Fruit fly (Drosophila melanogaster) whole organism, adult: ENCODE results near the gene CG4045.
A peak's percentile ranks its signal among the peaks of the same experiment; 100 is the strongest.

ENCODE experiments used
- CG11617 ChIP-seq: fragments of 200-800 bp; sonication (Bioruptor generic); optimal IDR thresholded peaks from 2 replicates; lab custom pipeline; 2017; ENCODE audit warnings: mild to moderate bottlenecking, missing biosample characterization, missing genetic modification reagents, missing genetic modification characterization
- CG12768 ChIP-seq: fragments of 200-800 bp; sonication (Bioruptor generic); optimal IDR thresholded peaks from 2 replicates; lab custom pipeline; 2017; ENCODE audit warnings: missing biosample characterization, missing genetic modification characterization, mild to moderate bottlenecking, moderate library complexity, missing genetic modification reagents
- CG14711 ChIP-seq: fragments of 200-800 bp; sonication (Bioruptor generic); optimal IDR thresholded peaks from 2 replicates; lab custom pipeline; 2018; ENCODE audit warnings: missing biosample characterization, mild to moderate bottlenecking, missing genetic modification characterization, moderate library complexity
- CG1620 ChIP-seq: fragments of 200-800 bp; sonication (Bioruptor generic); optimal IDR thresholded peaks from 2 replicates; lab custom pipeline; 2016; ENCODE audit warnings: missing biosample characterization, missing genetic modification characterization
- CG33017 ChIP-seq: fragments of 200-800 bp; sonication (Bioruptor generic); optimal IDR thresholded peaks from 2 replicates; lab custom pipeline; 2018; ENCODE audit warnings: missing biosample characterization, mild to moderate bottlenecking, missing genetic modification characterization, moderate library complexity
- CG5204 ChIP-seq: fragments of 200-800 bp; sonication (Bioruptor generic); optimal IDR thresholded peaks from 2 replicates; lab custom pipeline; 2016; ENCODE audit warnings: missing biosample characterization, missing genetic modification characterization
- CG7045 ChIP-seq: fragments of 200-800 bp; sonication (Bioruptor generic); optimal IDR thresholded peaks from 2 replicates; lab custom pipeline; 2017; ENCODE audit warnings: missing biosample characterization, mild to moderate bottlenecking, missing genetic modification characterization
- CG7101 ChIP-seq: fragments of 200-800 bp; sonication (Bioruptor generic); optimal IDR thresholded peaks from 2 replicates; lab custom pipeline; 2018; ENCODE audit warnings: missing biosample characterization, mild to moderate bottlenecking, missing genetic modification characterization, moderate library complexity
- Clk ChIP-seq: fragments of 200-800 bp; sonication (Bioruptor generic); optimal IDR thresholded peaks from 2 replicates; lab custom pipeline; 2017; ENCODE audit warnings: missing biosample characterization, missing genetic modification characterization
- Crg-1 ChIP-seq: fragments of 200-800 bp; sonication (Bioruptor generic); optimal IDR thresholded peaks from 2 replicates; lab custom pipeline; 2016; ENCODE audit warnings: missing biosample characterization, missing genetic modification characterization
- Hr96 ChIP-seq: fragments of 200-800 bp; sonication (Bioruptor generic); optimal IDR thresholded peaks from 2 replicates; lab custom pipeline; 2016; ENCODE audit warnings: missing biosample characterization, missing genetic modification characterization
- Mnt ChIP-seq: fragments of 200-800 bp; sonication (Bioruptor generic); optimal IDR thresholded peaks from 2 replicates; lab custom pipeline; 2016; ENCODE audit warnings: missing biosample characterization, mild to moderate bottlenecking, missing genetic modification characterization
- bab1 ChIP-seq: fragments of 200-800 bp; sonication (Bioruptor generic); optimal IDR thresholded peaks from 3 replicates; lab custom pipeline; 2019; ENCODE audit warnings: missing biosample characterization, mild to moderate bottlenecking, missing genetic modification characterization, moderate library complexity
- cic ChIP-seq: fragments of 200-800 bp; sonication (Bioruptor generic); optimal IDR thresholded peaks from 2 replicates; lab custom pipeline; 2017; ENCODE audit warnings: missing biosample characterization, mild to moderate bottlenecking, missing genetic modification characterization, moderate library complexity
- cnc ChIP-seq, 2 experiments: fragments of >200 bp; optimal IDR thresholded peaks; 2 replicates each; lab custom pipeline; 2017
- kay ChIP-seq: fragments of 200-800 bp; sonication (Bioruptor generic); peaks from one replicate; lab custom pipeline; 2016; ENCODE audit warnings: missing biosample characterization, missing genetic modification characterization, borderline replicate concordance
- ovo ChIP-seq: fragments of 200-800 bp; sonication (Bioruptor generic); optimal IDR thresholded peaks from 2 replicates; lab custom pipeline; 2016; ENCODE audit warnings: missing biosample characterization, missing genetic modification characterization
- pad ChIP-seq: fragments of 200-800 bp; sonication (Bioruptor generic); optimal IDR thresholded peaks from 3 replicates; lab custom pipeline; 2017; ENCODE audit warnings: missing biosample characterization, missing genetic modification characterization, mild to moderate bottlenecking, moderate library complexity, missing genetic modification reagents
- tj ChIP-seq: fragments of 200-800 bp; sonication (Bioruptor generic); optimal IDR thresholded peaks from 3 replicates; lab custom pipeline; 2017; ENCODE audit warnings: missing biosample characterization, mild to moderate bottlenecking, missing genetic modification characterization, moderate library complexity
- toe ChIP-seq: fragments of 200-800 bp; sonication (Bioruptor generic); optimal IDR thresholded peaks from 2 replicates; lab custom pipeline; 2016; ENCODE audit warnings: missing biosample characterization, missing genetic modification characterization

Gene CG4045

dm6 chrX:2075846-2076377 is at the start of gene CG4045:
Gene CG4045 (minus strand): TSS chrX:2075900.
- no peak for TF ChIP-seq cic (GFP tag; lab: Kevin White, UChicago)
- no peak for TF ChIP-seq pad
- no peak for TF ChIP-seq CG33017 (tag; lab: Kevin White, UChicago)
- no peak for TF ChIP-seq kay (GFP tag; lab: Kevin White, UChicago)
- peak; percentile 68 for TF ChIP-seq ovo (GFP tag; lab: Kevin White, UChicago)
- TF ChIP-seq bab1 (GFP tag; lab: Kevin White, UChicago) = peak; percentile 79
- no peak for TF ChIP-seq toe (GFP tag; lab: Kevin White, UChicago)
- peak; percentile 39 for TF ChIP-seq CG14711 (tag; lab: Kevin White, UChicago)
- TF ChIP-seq tj (GFP tag; lab: Kevin White, UChicago) = peak; percentile 14
- TF ChIP-seq CG5204 (GFP tag; lab: Kevin White, UChicago) = no peak
- TF ChIP-seq CG7101 = peak; percentile 55
- no peak for TF ChIP-seq cnc (optimal IDR thresholded peaks at IDR 0.05; lab: Kevin White, UChicago)
- TF ChIP-seq CG1620 (GFP tag; lab: Kevin White, UChicago) = no peak
- no peak for TF ChIP-seq CG7045 (GFP tag; lab: Kevin White, UChicago)
- TF ChIP-seq Clk (GFP tag; lab: Kevin White, UChicago) = no peak
- peak; percentile 33 for TF ChIP-seq CG11617
- TF ChIP-seq CG12768 = no peak
- peak; percentile 26 for TF ChIP-seq Mnt (GFP tag; lab: Kevin White, UChicago)
- no peak for TF ChIP-seq Hr96
- no peak for TF ChIP-seq Crg-1 (GFP tag; lab: Kevin White, UChicago)

- no peak for TF ChIP-seq Mnt (GFP tag; lab: Kevin White, UChicago)
- peak; percentile 94 for TF ChIP-seq CG7045 (GFP tag; lab: Kevin White, UChicago)
- TF ChIP-seq pad = peak; percentile 72
- TF ChIP-seq CG7101 = peak; percentile 94
- peak; percentile 28 for TF ChIP-seq Crg-1 (GFP tag; lab: Kevin White, UChicago)
- no peak for TF ChIP-seq cic (GFP tag; lab: Kevin White, UChicago)
- peak; percentile 82 for TF ChIP-seq CG14711 (tag; lab: Kevin White, UChicago)
- peak; percentile 82 for TF ChIP-seq CG12768
- no peak for TF ChIP-seq cnc (optimal IDR thresholded peaks at IDR 0.05; lab: Kevin White, UChicago)
- TF ChIP-seq ovo (GFP tag; lab: Kevin White, UChicago) = peak; percentile 53
- peak; percentile 88 for TF ChIP-seq tj (GFP tag; lab: Kevin White, UChicago)
- peak; percentile 90 for TF ChIP-seq CG33017 (tag; lab: Kevin White, UChicago)
- no peak for TF ChIP-seq Hr96
- no peak for TF ChIP-seq Clk (GFP tag; lab: Kevin White, UChicago)
- peak; percentile 67 for TF ChIP-seq bab1 (GFP tag; lab: Kevin White, UChicago)
- peak; percentile 78 for TF ChIP-seq kay (GFP tag; lab: Kevin White, UChicago)
- peak; percentile 91 for TF ChIP-seq CG11617
- TF ChIP-seq CG5204 (GFP tag; lab: Kevin White, UChicago) = peak; percentile 52
- peak; percentile 35 for TF ChIP-seq toe (GFP tag; lab: Kevin White, UChicago)
- TF ChIP-seq CG1620 (GFP tag; lab: Kevin White, UChicago) = no peak
These were observed 48.4 kb upstream of the CG4045 start for dm6 chrX:2123965-2124688.

dm6 chrX:2123013-2123964 is 47.6 kb upstream of the CG4045 start, which contains the start of gene ph-d:
Gene ph-d (minus strand): TSS chrX:2123286.
- no peak for TF ChIP-seq cnc (optimal IDR thresholded peaks at IDR 0.05; lab: Kevin White, UChicago)
- TF ChIP-seq CG7045 (GFP tag; lab: Kevin White, UChicago) = no peak
- peak; percentile 84 for TF ChIP-seq CG7101
- TF ChIP-seq Crg-1 (GFP tag; lab: Kevin White, UChicago) = peak; percentile 61
- peak; percentile 90 for TF ChIP-seq Hr96
- no peak for TF ChIP-seq CG5204 (GFP tag; lab: Kevin White, UChicago)
- TF ChIP-seq CG1620 (GFP tag; lab: Kevin White, UChicago) = peak; percentile 72
- TF ChIP-seq tj (GFP tag; lab: Kevin White, UChicago) = peak; percentile 92
- peak; percentile 40 for TF ChIP-seq toe (GFP tag; lab: Kevin White, UChicago)
- TF ChIP-seq cic (GFP tag; lab: Kevin White, UChicago) = peak; percentile 87
- peak; percentile 80 for TF ChIP-seq Clk (GFP tag; lab: Kevin White, UChicago)
- peak; percentile 99 for TF ChIP-seq pad
- peak; percentile 60 for TF ChIP-seq CG12768
- TF ChIP-seq Mnt (GFP tag; lab: Kevin White, UChicago) = peak; percentile 93
- no peak for TF ChIP-seq CG33017 (tag; lab: Kevin White, UChicago)
- TF ChIP-seq CG14711 (tag; lab: Kevin White, UChicago) = peak; percentile 100
- peak; percentile 65 for TF ChIP-seq kay (GFP tag; lab: Kevin White, UChicago)
- peak; percentile 77 for TF ChIP-seq bab1 (GFP tag; lab: Kevin White, UChicago)
- peak; percentile 94 for TF ChIP-seq ovo (GFP tag; lab: Kevin White, UChicago)
- TF ChIP-seq CG11617 = peak; percentile 87
